Fruit fly (Drosophila melanogaster) whole organism, embryonic: ENCODE results near the gene SmD1.

Source experiments
- C15 ChIP-seq: fragments of 200-800 bp; sonication (Bioruptor generic); IDR thresholded peaks from 3 replicates; pipeline ENCODE4 v1.3.6; 2022; ENCODE audit warnings: missing biosample characterization, missing genetic modification characterization
- CG10267 ChIP-seq: fragments of 200-800 bp; sonication (Bioruptor generic); optimal IDR thresholded peaks from 2 replicates; lab custom pipeline; 2018; ENCODE audit warnings: missing biosample characterization, mild to moderate bottlenecking, missing genetic modification characterization, moderate library complexity
- CG10431 ChIP-seq: fragments of 200-800 bp; sonication (Bioruptor generic); optimal IDR thresholded peaks from 3 replicates; lab custom pipeline; 2018; ENCODE audit warnings: missing biosample characterization, mild to moderate bottlenecking, missing genetic modification characterization
- CG11723 ChIP-seq: fragments of 200-800 bp; sonication (Bioruptor generic); optimal IDR thresholded peaks from 2 replicates; lab custom pipeline; 2017; ENCODE audit warnings: missing biosample characterization, mild to moderate bottlenecking, missing genetic modification characterization
- CG1233 ChIP-seq: fragments of 200-800 bp; sonication (Bioruptor generic); optimal IDR thresholded peaks from 4 replicates; lab custom pipeline; 2018; ENCODE audit warnings: missing biosample characterization, mild to moderate bottlenecking, missing genetic modification characterization
- CG13424 ChIP-seq: fragments of 200-800 bp; sonication (Bioruptor generic); optimal IDR thresholded peaks from 2 replicates; lab custom pipeline; 2019; ENCODE audit warnings: missing biosample characterization, mild to moderate bottlenecking, missing genetic modification characterization, moderate library complexity
- CG13894 ChIP-seq: fragments of 200-800 bp; sonication (Bioruptor generic); optimal IDR thresholded peaks from 3 replicates; lab custom pipeline; 2018; ENCODE audit warnings: missing biosample characterization, mild to moderate bottlenecking, missing genetic modification characterization, moderate library complexity
- CG14860 ChIP-seq: fragments of 200-800 bp; sonication (Bioruptor generic); IDR thresholded peaks from 3 replicates; pipeline ENCODE4 v1.3.6; 2022; ENCODE audit warnings: missing biosample characterization, missing genetic modification characterization; ENCODE audit not compliant: partially characterized antibody
- CG15479 ChIP-seq: fragments of 200-800 bp; sonication (Bioruptor generic); optimal IDR thresholded peaks from 3 replicates; lab custom pipeline; 2019; ENCODE audit warnings: missing biosample characterization, mild to moderate bottlenecking, missing genetic modification characterization, moderate library complexity
- CG1603 ChIP-seq: fragments of 200-800 bp; sonication (Bioruptor generic); optimal IDR thresholded peaks from 2 replicates; lab custom pipeline; 2019; ENCODE audit warnings: missing biosample characterization, mild to moderate bottlenecking, missing genetic modification characterization, moderate library complexity
- CG17359 ChIP-seq: fragments of 200-800 bp; sonication (Bioruptor generic); optimal IDR thresholded peaks from 3 replicates; lab custom pipeline; 2018; ENCODE audit warnings: missing biosample characterization, mild to moderate bottlenecking, missing genetic modification characterization, moderate library complexity
- CG17385 ChIP-seq: fragments of 200-800 bp; sonication (Bioruptor generic); optimal IDR thresholded peaks from 3 replicates; lab custom pipeline; 2018; ENCODE audit warnings: missing biosample characterization, mild to moderate bottlenecking, missing genetic modification characterization
- CG18599 ChIP-seq: fragments of 200-800 bp; sonication (Bioruptor generic); optimal IDR thresholded peaks from 3 replicates; lab custom pipeline; 2017; ENCODE audit warnings: missing biosample characterization, missing genetic modification characterization, mild to moderate bottlenecking, moderate library complexity, missing genetic modification reagents
- CG3065 ChIP-seq: fragments of 200-800 bp; sonication (Bioruptor generic); optimal IDR thresholded peaks from 2 replicates; lab custom pipeline; 2016; ENCODE audit warnings: missing biosample characterization, missing genetic modification characterization
- CG32772 ChIP-seq: fragments of 200-800 bp; sonication (Bioruptor generic); IDR thresholded peaks from 2 replicates; pipeline ENCODE4 v1.3.6; 2022; ENCODE audit warnings: missing biosample characterization, missing genetic modification characterization
- CG33213 ChIP-seq: fragments of 200-800 bp; sonication (Bioruptor generic); optimal IDR thresholded peaks from 3 replicates; lab custom pipeline; 2016; ENCODE audit warnings: missing biosample characterization, missing genetic modification characterization
- CG34422 ChIP-seq: fragments of 200-800 bp; sonication (Bioruptor generic); IDR thresholded peaks from 3 replicates; pipeline ENCODE4 v1.3.6; 2022; ENCODE audit warnings: missing biosample characterization, missing genetic modification characterization
- CG3838 ChIP-seq: fragments of 200-800 bp; sonication (Bioruptor generic); optimal IDR thresholded peaks from 3 replicates; lab custom pipeline; 2016; ENCODE audit warnings: missing biosample characterization, missing genetic modification characterization
- CG3995 ChIP-seq: fragments of 200-800 bp; sonication (Bioruptor generic); optimal IDR thresholded peaks from 3 replicates; lab custom pipeline; 2016; ENCODE audit warnings: missing biosample characterization, missing genetic modification characterization
- CG7556 ChIP-seq: fragments of 200-800 bp; sonication (Bioruptor generic); optimal IDR thresholded peaks from 2 replicates; lab custom pipeline; 2017; ENCODE audit warnings: missing biosample characterization, mild to moderate bottlenecking, missing genetic modification characterization
- CG7963 ChIP-seq: fragments of 200-800 bp; sonication (Bioruptor generic); IDR thresholded peaks from 3 replicates; pipeline ENCODE4 v1.3.6; 2022; ENCODE audit warnings: missing biosample characterization, missing genetic modification characterization; ENCODE audit not compliant: partially characterized antibody
- CG8281 ChIP-seq: fragments of 200-800 bp; sonication (Bioruptor generic); optimal IDR thresholded peaks from 2 replicates; lab custom pipeline; 2018; ENCODE audit warnings: missing biosample characterization, mild to moderate bottlenecking, missing genetic modification characterization, moderate library complexity
- CG8765 ChIP-seq: fragments of 200-800 bp; sonication (Bioruptor generic); IDR thresholded peaks from 2 replicates; pipeline ENCODE4 v1.3.6; 2022; ENCODE audit warnings: missing biosample characterization, missing genetic modification characterization
- CTCF ChIP-seq: fragments of 200-800 bp; sonication (Bioruptor generic); optimal IDR thresholded peaks from 2 replicates; lab custom pipeline; 2017; ENCODE audit warnings: missing biosample characterization, mild to moderate bottlenecking, missing genetic modification characterization, moderate library complexity
- ERR ChIP-seq: fragments of 200-800 bp; sonication (Bioruptor generic); optimal IDR thresholded peaks from 2 replicates; lab custom pipeline; 2016; ENCODE audit warnings: missing biosample characterization, missing genetic modification characterization
- Elba2 ChIP-seq: fragments of 200-800 bp; sonication (Bioruptor generic); optimal IDR thresholded peaks from 3 replicates; lab custom pipeline; 2016; ENCODE audit warnings: missing biosample characterization, missing genetic modification characterization
- Ets65A ChIP-seq: fragments of 200-800 bp; sonication (Bioruptor generic); peaks from one replicate; lab custom pipeline; 2016; ENCODE audit warnings: missing biosample characterization, missing genetic modification characterization
- Fer3 ChIP-seq: fragments of 200-800 bp; sonication (Bioruptor generic); optimal IDR thresholded peaks from 2 replicates; lab custom pipeline; 2018; ENCODE audit warnings: missing biosample characterization, mild to moderate bottlenecking, missing genetic modification characterization, moderate library complexity
- H15 ChIP-seq: fragments of 200-800 bp; sonication (Bioruptor generic); IDR thresholded peaks from 3 replicates; pipeline ENCODE4 v1.3.6; 2022; ENCODE audit warnings: missing biosample characterization, missing genetic modification characterization
- Meics ChIP-seq: fragments of 200-800 bp; sonication (Bioruptor generic); optimal IDR thresholded peaks from 2 replicates; lab custom pipeline; 2017; ENCODE audit warnings: missing biosample characterization, mild to moderate bottlenecking, missing genetic modification characterization
- Mrtf ChIP-seq: fragments of 200-800 bp; sonication (Bioruptor generic); IDR thresholded peaks from 3 replicates; pipeline ENCODE4 v1.3.6; 2022; ENCODE audit warnings: missing biosample characterization, missing genetic modification characterization
- Oaz ChIP-seq: fragments of 200-800 bp; sonication (Bioruptor generic); IDR thresholded peaks from 2 replicates; pipeline ENCODE4 v1.3.6; 2022; ENCODE audit warnings: missing biosample characterization, missing genetic modification characterization
- Oli ChIP-seq: fragments of 200-800 bp; sonication (Bioruptor generic); optimal IDR thresholded peaks from 2 replicates; lab custom pipeline; 2018; ENCODE audit warnings: missing biosample characterization, mild to moderate bottlenecking, missing genetic modification characterization, moderate library complexity
- Side ChIP-seq: fragments of 200-800 bp; sonication (Bioruptor generic); optimal IDR thresholded peaks from 2 replicates; lab custom pipeline; 2016; ENCODE audit warnings: missing biosample characterization, missing genetic modification characterization
- Six4 ChIP-seq: fragments of 200-800 bp; sonication (Bioruptor generic); optimal IDR thresholded peaks from 2 replicates; lab custom pipeline; 2016; ENCODE audit warnings: missing biosample characterization, missing genetic modification characterization
- ato ChIP-seq: fragments of 200-800 bp; sonication (Bioruptor generic); IDR thresholded peaks from 2 replicates; pipeline ENCODE4 v1.3.6; 2022; ENCODE audit warnings: missing biosample characterization, missing genetic modification characterization; ENCODE audit not compliant: partially characterized antibody
- br ChIP-seq: fragments of >200 bp; optimal IDR thresholded peaks from 2 replicates; lab custom pipeline; 2017
- corto ChIP-seq: fragments of 200-800 bp; sonication (Bioruptor generic); optimal IDR thresholded peaks from 2 replicates; lab custom pipeline; 2016; ENCODE audit warnings: missing biosample characterization, mild to moderate bottlenecking, missing genetic modification characterization, moderate library complexity
- dysf ChIP-seq: fragments of 200-800 bp; sonication (Bioruptor generic); IDR thresholded peaks from 3 replicates; pipeline ENCODE4 v1.3.6; 2022; ENCODE audit warnings: missing biosample characterization, missing genetic modification characterization
- gro ChIP-seq: fragments of 200-800 bp; sonication (Bioruptor generic); optimal IDR thresholded peaks from 2 replicates; lab custom pipeline; 2016; ENCODE audit warnings: missing biosample characterization, missing genetic modification characterization
- hb ChIP-seq: fragments of 200-800 bp; sonication (Bioruptor generic); IDR thresholded peaks from 3 replicates; pipeline ENCODE4 v1.3.6; 2022; ENCODE audit warnings: missing biosample characterization, missing genetic modification characterization; ENCODE audit not compliant: partially characterized antibody
- insv ChIP-seq, 2 experiments: fragments of 200-800 bp; sonication (Bioruptor generic); optimal IDR thresholded peaks; 3 replicates each; lab custom pipeline; 2016 to 2018; ENCODE audit warnings: missing biosample characterization in 2 of 2, missing genetic modification characterization in 2 of 2
- lmd ChIP-seq: fragments of 200-800 bp; sonication (Bioruptor generic); IDR thresholded peaks from 2 replicates; pipeline ENCODE4 v1.3.6; 2022; ENCODE audit warnings: missing biosample characterization, missing genetic modification characterization
- luna ChIP-seq: fragments of 200-800 bp; sonication (Bioruptor generic); optimal IDR thresholded peaks from 2 replicates; lab custom pipeline; 2016; ENCODE audit warnings: missing biosample characterization, missing genetic modification characterization
- phol ChIP-seq: fragments of 200-800 bp; sonication (Bioruptor generic); optimal IDR thresholded peaks from 3 replicates; lab custom pipeline; 2018; ENCODE audit warnings: missing biosample characterization, mild to moderate bottlenecking, missing genetic modification characterization, moderate library complexity
- scrt ChIP-seq: fragments of 200-800 bp; sonication (Bioruptor generic); optimal IDR thresholded peaks from 2 replicates; lab custom pipeline; 2018; ENCODE audit warnings: missing biosample characterization, mild to moderate bottlenecking, missing genetic modification characterization, moderate library complexity
- sim ChIP-seq: fragments of 200-800 bp; sonication (Bioruptor generic); IDR thresholded peaks from 2 replicates; pipeline ENCODE4 v1.3.6; 2022; ENCODE audit warnings: missing biosample characterization, missing genetic modification characterization
- sna ChIP-seq: fragments of 200-800 bp; sonication (Bioruptor generic); IDR thresholded peaks from 2 replicates; pipeline ENCODE4 v1.3.6; 2022; ENCODE audit warnings: missing biosample characterization, missing genetic modification characterization; ENCODE audit not compliant: partially characterized antibody
- twi ChIP-seq: fragments of 200-800 bp; optimal IDR thresholded peaks from 2 replicates; lab custom pipeline; 2019; ENCODE audit warnings: missing biosample characterization, mild to moderate bottlenecking, missing genetic modification characterization, moderate library complexity
- vnd ChIP-seq: fragments of 200-800 bp; sonication (Bioruptor generic); IDR thresholded peaks from 3 replicates; pipeline ENCODE4 v1.3.6; 2022; ENCODE audit warnings: missing biosample characterization, missing genetic modification characterization; ENCODE audit not compliant: partially characterized antibody
- zen ChIP-seq: fragments of 200-800 bp; sonication (Bioruptor generic); optimal IDR thresholded peaks from 3 replicates; lab custom pipeline; 2018; ENCODE audit warnings: missing biosample characterization, mild to moderate bottlenecking, missing genetic modification characterization, moderate library complexity
- zen2 ChIP-seq: fragments of 200-800 bp; sonication (Bioruptor generic); IDR thresholded peaks from 3 replicates; pipeline ENCODE4 v1.3.6; 2022; ENCODE audit warnings: missing biosample characterization, missing genetic modification characterization; ENCODE audit not compliant: partially characterized antibody

SmD1 gene

dm6 chr3L:12732742-12733141, 1.7 kb downstream of the SmD1 start (continued):
- no peak for TF ChIP-seq CTCF (GFP tag; lab: Kevin White, UChicago)
- no peak for TF ChIP-seq br
- no peak for TF ChIP-seq CG7556 (GFP tag; lab: Kevin White, UChicago)
- TF ChIP-seq CG17385, result no peak
- TF ChIP-seq Ets65A (GFP tag; lab: Kevin White, UChicago), result no peak
- no peak for TF ChIP-seq CG11723 (GFP tag; lab: Kevin White, UChicago)
- no peak for TF ChIP-seq vnd (GFP tag; lab: Robert Waterston, UW)
- TF ChIP-seq CG18599 (GFP tag; lab: Kevin White, UChicago), result no peak
- TF ChIP-seq Fer3 (tag; lab: Kevin White, UChicago), result no peak
- no peak for TF ChIP-seq CG8765 (GFP tag; lab: Robert Waterston, UW)
- TF ChIP-seq Oaz (GFP tag; lab: Robert Waterston, UW), result no peak
- TF ChIP-seq lmd (GFP tag; lab: Robert Waterston, UW), result no peak
- TF ChIP-seq C15 (GFP tag; lab: Robert Waterston, UW), result no peak
- TF ChIP-seq scrt (GFP tag; lab: Kevin White, UChicago), result no peak
- TF ChIP-seq insv (GFP tag; optimal IDR thresholded peaks at IDR 0.05; lab: Kevin White, UChicago), result peak in 1 of 2 experiments; percentile 20
- no peak for TF ChIP-seq corto (GFP tag; lab: Kevin White, UChicago)
- TF ChIP-seq CG8281 (tag; lab: Kevin White, UChicago), result no peak
- TF ChIP-seq ERR, result no peak
- peak; percentile 38; the same call in 1 of the 3 replicates for TF ChIP-seq CG14860 (GFP tag; lab: Robert Waterston, UW)
- no peak for TF ChIP-seq H15 (GFP tag; lab: Robert Waterston, UW)
- no peak for TF ChIP-seq CG3065
- TF ChIP-seq Meics (GFP tag; lab: Kevin White, UChicago), result no peak
- no peak for TF ChIP-seq dysf (GFP tag; lab: Robert Waterston, UW)
- TF ChIP-seq CG15479 (GFP tag; lab: Kevin White, UChicago), result no peak
- no peak for TF ChIP-seq zen (tag; lab: Kevin White, UChicago)
- TF ChIP-seq CG13424 (tag; lab: Kevin White, UChicago), result no peak
- TF ChIP-seq CG13894, result no peak
- TF ChIP-seq zen2 (GFP tag; lab: Robert Waterston, UW), result no peak; the same call in 2 of the 3 replicates
- TF ChIP-seq CG3995, result no peak
- no peak for TF ChIP-seq sim (GFP tag; lab: Robert Waterston, UW)
- no peak for TF ChIP-seq phol (tag; lab: Kevin White, UChicago)
- TF ChIP-seq twi, result no peak
- no peak for TF ChIP-seq CG3838 (GFP tag; lab: Kevin White, UChicago)
- TF ChIP-seq CG1603 (tag; lab: Kevin White, UChicago), result peak; percentile 54
- TF ChIP-seq CG17359 (tag; lab: Kevin White, UChicago), result no peak
- no peak for TF ChIP-seq luna (GFP tag; lab: Kevin White, UChicago)
- no peak for TF ChIP-seq Side (GFP tag; lab: Kevin White, UChicago)
- TF ChIP-seq Elba2 (GFP tag; lab: Kevin White, UChicago), result no peak
- TF ChIP-seq gro (GFP tag; lab: Kevin White, UChicago), result no peak
- peak; percentile 4 for TF ChIP-seq CG10267 (tag; lab: Kevin White, UChicago)
- no peak for TF ChIP-seq CG32772 (GFP tag; lab: Robert Waterston, UW)
- no peak for TF ChIP-seq CG34422
- TF ChIP-seq CG33213, result no peak
- no peak for TF ChIP-seq CG1233 (GFP tag; lab: Kevin White, UChicago)
- TF ChIP-seq Oli (tag; lab: Kevin White, UChicago), result no peak
- TF ChIP-seq CG7963 (GFP tag; lab: Robert Waterston, UW), result no peak
- peak; percentile 60; the same call in 1 of the 2 replicates for TF ChIP-seq sna (GFP tag; lab: Robert Waterston, UW)
- no peak for TF ChIP-seq Six4 (GFP tag; lab: Kevin White, UChicago)
- TF ChIP-seq Mrtf, result no peak
- no peak for TF ChIP-seq CG10431 (GFP tag; lab: Kevin White, UChicago)
- no peak for TF ChIP-seq ato (GFP tag; lab: Robert Waterston, UW)
- peak; percentile 13; the same call in 1 of the 3 replicates for TF ChIP-seq hb
